Fruit fly (Drosophila melanogaster) whole organism, embryonic: ENCODE data around the gene spd-2.
A peak's percentile ranks its signal among the peaks of the same experiment; 100 is the strongest.

Source experiments
- Ada2b ChIP-seq: fragments of 200-800 bp; sonication (Bioruptor generic); IDR thresholded peaks from 2 replicates; pipeline ENCODE4 v1.3.6; 2022; ENCODE audit warnings: missing biosample characterization, missing genetic modification characterization
- Atf6 ChIP-seq: fragments of 200-800 bp; sonication (Bioruptor generic); IDR thresholded peaks from 2 replicates; pipeline ENCODE4 v1.3.6; 2022; ENCODE audit warnings: missing biosample characterization, missing genetic modification characterization
- Bdp1 ChIP-seq: fragments of 200-800 bp; sonication (Bioruptor generic); optimal IDR thresholded peaks from 3 replicates; lab custom pipeline; 2016; ENCODE audit warnings: missing biosample characterization, missing genetic modification characterization
- Blimp-1 ChIP-seq: fragments of 200-800 bp; sonication (Bioruptor generic); optimal IDR thresholded peaks from 3 replicates; lab custom pipeline; 2018; ENCODE audit warnings: missing biosample characterization, missing genetic modification characterization, mild to moderate bottlenecking, moderate library complexity, missing genetic modification reagents
- CG10147 ChIP-seq: fragments of 200-800 bp; sonication (Bioruptor generic); optimal IDR thresholded peaks from 2 replicates; lab custom pipeline; 2019; ENCODE audit warnings: missing biosample characterization, mild to moderate bottlenecking, missing genetic modification characterization, moderate library complexity
- CG11504 ChIP-seq: fragments of 200-800 bp; sonication (Bioruptor generic); optimal IDR thresholded peaks from 3 replicates; lab custom pipeline; 2019; ENCODE audit warnings: missing biosample characterization, mild to moderate bottlenecking, missing genetic modification characterization, moderate library complexity
- CG11696 ChIP-seq: fragments of 200-800 bp; sonication (Bioruptor generic); IDR thresholded peaks from 2 replicates; pipeline ENCODE4 v1.3.6; 2022; ENCODE audit warnings: missing biosample characterization, missing genetic modification characterization
- CG14710 ChIP-seq: fragments of 200-800 bp; sonication (Bioruptor generic); optimal IDR thresholded peaks from 3 replicates; lab custom pipeline; 2019; ENCODE audit warnings: missing biosample characterization, mild to moderate bottlenecking, missing genetic modification characterization, moderate library complexity
- CG15514 ChIP-seq: fragments of 200-800 bp; sonication (Bioruptor generic); optimal IDR thresholded peaks from 3 replicates; lab custom pipeline; 2017; ENCODE audit warnings: missing biosample characterization, missing genetic modification characterization, mild to moderate bottlenecking, moderate library complexity, missing genetic modification reagents
- CG1647 ChIP-seq: fragments of 200-800 bp; sonication (Bioruptor generic); optimal IDR thresholded peaks from 3 replicates; lab custom pipeline; 2016; ENCODE audit warnings: missing biosample characterization, missing genetic modification characterization
- CG2116 ChIP-seq: fragments of 200-800 bp; sonication (Bioruptor generic); optimal IDR thresholded peaks from 3 replicates; lab custom pipeline; 2018; ENCODE audit warnings: missing biosample characterization, mild to moderate bottlenecking, missing genetic modification characterization
- CG2199 ChIP-seq: fragments of 200-800 bp; sonication (Bioruptor generic); IDR thresholded peaks from 3 replicates; pipeline ENCODE4 v1.3.6; 2022; ENCODE audit warnings: missing biosample characterization, missing genetic modification characterization
- CG31441 ChIP-seq: fragments of 200-800 bp; sonication (Bioruptor generic); IDR thresholded peaks from 2 replicates; pipeline ENCODE4 v1.3.6; 2022; ENCODE audit warnings: missing biosample characterization, missing genetic modification characterization
- CG32772 ChIP-seq: fragments of 200-800 bp; sonication (Bioruptor generic); IDR thresholded peaks from 2 replicates; pipeline ENCODE4 v1.3.6; 2022; ENCODE audit warnings: missing biosample characterization, missing genetic modification characterization
- CG33213 ChIP-seq: fragments of 200-800 bp; sonication (Bioruptor generic); optimal IDR thresholded peaks from 3 replicates; lab custom pipeline; 2016; ENCODE audit warnings: missing biosample characterization, missing genetic modification characterization
- CG4820 ChIP-seq: fragments of 200-800 bp; sonication (Bioruptor generic); optimal IDR thresholded peaks from 3 replicates; lab custom pipeline; 2016; ENCODE audit warnings: missing biosample characterization, missing genetic modification characterization
- CG6689 ChIP-seq: fragments of 200-800 bp; sonication (Bioruptor generic); IDR thresholded peaks from 2 replicates; pipeline ENCODE4 v1.3.6; 2022; ENCODE audit warnings: missing biosample characterization, missing genetic modification characterization
- CG7556 ChIP-seq: fragments of 200-800 bp; sonication (Bioruptor generic); optimal IDR thresholded peaks from 2 replicates; lab custom pipeline; 2017; ENCODE audit warnings: missing biosample characterization, mild to moderate bottlenecking, missing genetic modification characterization
- CG7839 ChIP-seq: fragments of 200-800 bp; sonication (Bioruptor generic); optimal IDR thresholded peaks from 3 replicates; lab custom pipeline; 2018; ENCODE audit warnings: missing biosample characterization, mild to moderate bottlenecking, missing genetic modification characterization, moderate library complexity
- CG8281 ChIP-seq: fragments of 200-800 bp; sonication (Bioruptor generic); optimal IDR thresholded peaks from 2 replicates; lab custom pipeline; 2018; ENCODE audit warnings: missing biosample characterization, mild to moderate bottlenecking, missing genetic modification characterization, moderate library complexity
- CoRest ChIP-seq: fragments of 200-800 bp; sonication (Bioruptor generic); optimal IDR thresholded peaks from 3 replicates; lab custom pipeline; 2018; ENCODE audit warnings: missing biosample characterization, mild to moderate bottlenecking, missing genetic modification characterization, moderate library complexity
- Hsf ChIP-seq: fragments of 200-800 bp; sonication (Bioruptor generic); optimal IDR thresholded peaks from 3 replicates; lab custom pipeline; 2016; ENCODE audit warnings: missing biosample characterization, missing genetic modification characterization
- Med ChIP-seq: fragments of 200-800 bp; sonication (Bioruptor generic); peaks from one replicate; lab custom pipeline; 2016; ENCODE audit warnings: missing biosample characterization, missing genetic modification characterization, mild to moderate bottlenecking, inconsistent platforms, moderate library complexity
- Sin3A ChIP-seq: fragments of >200 bp; optimal IDR thresholded peaks from 2 replicates; lab custom pipeline; 2018
- Spps ChIP-seq: fragments of 200-800 bp; sonication (Bioruptor generic); optimal IDR thresholded peaks from 2 replicates; lab custom pipeline; 2018; ENCODE audit warnings: missing biosample characterization, mild to moderate bottlenecking, missing genetic modification characterization
- Sry-β ChIP-seq: fragments of 200-800 bp; sonication (Bioruptor generic); optimal IDR thresholded peaks from 2 replicates; lab custom pipeline; 2018; ENCODE audit warnings: missing biosample characterization, mild to moderate bottlenecking, missing genetic modification characterization, moderate library complexity
- Xbp1 ChIP-seq: fragments of 200-800 bp; sonication (Bioruptor generic); optimal IDR thresholded peaks from 3 replicates; lab custom pipeline; 2016; ENCODE audit warnings: missing biosample characterization, mild to moderate bottlenecking, missing genetic modification characterization
- amos ChIP-seq: fragments of 200-800 bp; sonication (Bioruptor generic); IDR thresholded peaks from 2 replicates; pipeline ENCODE4 v1.3.6; 2022; ENCODE audit warnings: missing biosample characterization, missing genetic modification characterization; ENCODE audit not compliant: partially characterized antibody
- aop ChIP-seq: fragments of 200-800 bp; sonication (Bioruptor generic); IDR thresholded peaks from 2 replicates; pipeline ENCODE4 v1.3.6; 2022; ENCODE audit warnings: missing biosample characterization, missing genetic modification characterization
- bsh ChIP-seq, 2 experiments: fragments of 200-800 bp; sonication (Bioruptor generic); optimal IDR thresholded peaks; 2 replicates each; lab custom pipeline; 2017 to 2018; ENCODE audit warnings: mild to moderate bottlenecking in 2 of 2, missing biosample characterization in 2 of 2, missing genetic modification characterization in 2 of 2, moderate library complexity in 1 of 2
- cad ChIP-seq: fragments of >200 bp; optimal IDR thresholded peaks from 2 replicates; lab custom pipeline; 2017; ENCODE audit warnings: missing biosample characterization, missing genetic modification characterization
- chm ChIP-seq: fragments of 200-800 bp; sonication (Bioruptor generic); IDR thresholded peaks from 2 replicates; pipeline ENCODE4 v1.3.6; 2022; ENCODE audit warnings: missing biosample characterization, missing genetic modification characterization
- cwo ChIP-seq: fragments of 200-800 bp; sonication (Bioruptor generic); optimal IDR thresholded peaks from 3 replicates; lab custom pipeline; 2017; ENCODE audit warnings: missing biosample characterization, missing genetic modification characterization, mild to moderate bottlenecking, moderate library complexity, missing genetic modification reagents
- dimm ChIP-seq: fragments of 200-800 bp; sonication (Bioruptor generic); IDR thresholded peaks from 2 replicates; pipeline ENCODE4 v1.3.6; 2022; ENCODE audit warnings: missing biosample characterization, missing genetic modification characterization
- dmrt11E ChIP-seq: fragments of 200-800 bp; sonication (Bioruptor generic); optimal IDR thresholded peaks from 3 replicates; lab custom pipeline; 2018; ENCODE audit warnings: missing biosample characterization, mild to moderate bottlenecking, missing genetic modification characterization, moderate library complexity
- gem ChIP-seq: fragments of 200-800 bp; sonication (Bioruptor generic); optimal IDR thresholded peaks from 2 replicates; lab custom pipeline; 2019; ENCODE audit warnings: missing biosample characterization, mild to moderate bottlenecking, missing genetic modification characterization, moderate library complexity
- hb ChIP-seq: fragments of 200-800 bp; sonication (Bioruptor generic); IDR thresholded peaks from 3 replicates; pipeline ENCODE4 v1.3.6; 2022; ENCODE audit warnings: missing biosample characterization, missing genetic modification characterization; ENCODE audit not compliant: partially characterized antibody
- jumu ChIP-seq: fragments of 200-800 bp; sonication (Bioruptor generic); optimal IDR thresholded peaks from 3 replicates; lab custom pipeline; 2016; ENCODE audit warnings: missing biosample characterization, missing genetic modification characterization
- ken ChIP-seq: fragments of 200-800 bp; sonication (Bioruptor generic); IDR thresholded peaks from 3 replicates; pipeline ENCODE4 v1.3.6; 2022; ENCODE audit warnings: missing biosample characterization, missing genetic modification characterization
- nmo ChIP-seq: fragments of 200-800 bp; sonication (Bioruptor generic); optimal IDR thresholded peaks from 2 replicates; lab custom pipeline; 2018; ENCODE audit warnings: missing biosample characterization, mild to moderate bottlenecking, missing genetic modification characterization, moderate library complexity
- prd ChIP-seq, 3 experiments: fragments of >200 bp in 2 of 3; fragments of 200-800 bp in 1 of 3; sonication (Bioruptor generic) in 1 of 3; optimal IDR thresholded peaks in 2 of 3; IDR thresholded peaks in 1 of 3; 2 replicates in 2 of 3; 3 replicates in 1 of 3; pipeline versions ENCODE4 v1.3.6 to Lab custom; 2017 to 2022; ENCODE audit warnings: missing biosample characterization in 1 of 3, missing genetic modification characterization in 1 of 3
- row ChIP-seq: fragments of 200-800 bp; sonication (Bioruptor generic); IDR thresholded peaks from 3 replicates; pipeline ENCODE4 v1.3.6; 2022; ENCODE audit warnings: missing biosample characterization, missing genetic modification characterization
- sens ChIP-seq: fragments of 200-800 bp; sonication (Bioruptor generic); peaks from one replicate; lab custom pipeline; 2016; ENCODE audit warnings: missing biosample characterization, missing genetic modification characterization
- stwl ChIP-seq: fragments of 200-800 bp; sonication (Bioruptor generic); optimal IDR thresholded peaks from 3 replicates; lab custom pipeline; 2018; ENCODE audit warnings: missing biosample characterization, mild to moderate bottlenecking, missing genetic modification characterization, moderate library complexity
- unpg ChIP-seq: fragments of 200-800 bp; sonication (Bioruptor generic); optimal IDR thresholded peaks from 3 replicates; lab custom pipeline; 2018; ENCODE audit warnings: missing biosample characterization, mild to moderate bottlenecking, missing genetic modification characterization, moderate library complexity
- z ChIP-seq: fragments of 200-800 bp; sonication (Bioruptor generic); IDR thresholded peaks from 3 replicates; pipeline ENCODE4 v1.3.6; 2022; ENCODE audit warnings: missing biosample characterization, missing genetic modification characterization
- zfh1 ChIP-seq: fragments of 200-800 bp; sonication (Bioruptor generic); IDR thresholded peaks from 3 replicates; pipeline ENCODE4 v1.3.6; 2022; ENCODE audit warnings: missing biosample characterization, missing genetic modification characterization

Gene spd-2

dm6 chr3L:16567495-16567894 is 27.3 kb downstream of the spd-2 start (continued):
- no peak for TF ChIP-seq CG32772
- no peak for TF ChIP-seq Sin3A (lab: Kevin White, UChicago)
- TF ChIP-seq CG15514 (GFP tag; lab: Kevin White, UChicago): no peak
- TF ChIP-seq hb: no peak
- no peak for TF ChIP-seq CG11696 (GFP tag; lab: Robert Waterston, UW)
- TF ChIP-seq CG6689 (GFP tag; lab: Robert Waterston, UW): peak; percentile 61
- TF ChIP-seq z (GFP tag; lab: Robert Waterston, UW): no peak
- TF ChIP-seq Spps (tag; lab: Kevin White, UChicago): peak; percentile 45
- no peak for TF ChIP-seq Bdp1 (GFP tag; lab: Kevin White, UChicago)
- peak; percentile 32 for TF ChIP-seq CG8281 (tag; lab: Kevin White, UChicago)
- peak; percentile 29 for TF ChIP-seq cwo (GFP tag; lab: Kevin White, UChicago)
- no peak for TF ChIP-seq cad (GFP tag; lab: Kevin White, UChicago)
- TF ChIP-seq jumu (GFP tag; lab: Kevin White, UChicago): no peak

dm6 chr3L:16566700-16567221 is 28.1 kb downstream of the spd-2 start, which contains the start of gene UQCR-6.4L:
TSS of gene UQCR-6.4L (plus strand) at chr3L:16566750.
- TF ChIP-seq CG10147 (GFP tag; lab: Kevin White, UChicago) (no peak), CG2116 (GFP tag; lab: Kevin White, UChicago) (peak; percentile 64), stwl (tag; lab: Kevin White, UChicago) (peak; percentile 97), ken (0 out of 3 replicates have a peak, but pooled peaks have one; percentile 10), aop (GFP tag; lab: Robert Waterston, UW) (no peak), amos (GFP tag; lab: Robert Waterston, UW) (peak; percentile 8; the same call in 1 of the 2 replicates), Med (GFP tag; lab: Kevin White, UChicago) (peak; percentile 34), sens (GFP tag; lab: Kevin White, UChicago) (peak; percentile 65), CG7556 (GFP tag; lab: Kevin White, UChicago) (no peak), row (GFP tag; lab: Robert Waterston, UW) (0 out of 3 replicates have a peak, but pooled peaks have one; percentile 7), dimm (GFP tag; lab: Robert Waterston, UW) (no peak)

- TF ChIP-seq CG7839 (peak; percentile 22), zfh1 (GFP tag; lab: Robert Waterston, UW) (no peak; the same call in 2 of the 3 replicates), unpg (GFP tag; lab: Kevin White, UChicago) (peak; percentile 13), Ada2b (GFP tag; lab: Robert Waterston, UW) (0 out of 2 replicates have a peak, but pooled peaks have one; percentile 15), Med (GFP tag; lab: Kevin White, UChicago) (peak; percentile 70), CG31441 (GFP tag; lab: Robert Waterston, UW) (0 out of 2 replicates have a peak, but pooled peaks have one; percentile 32), CG1647 (no peak), Sry-β (GFP tag; lab: Kevin White, UChicago) (no peak), Hsf (GFP tag; lab: Kevin White, UChicago) (peak; percentile 12), Blimp-1 (GFP tag; lab: Kevin White, UChicago) (peak; percentile 19), CoRest (tag; lab: Kevin White, UChicago) (peak; percentile 17), dmrt11E (peak; percentile 34), CG11504 (peak; percentile 39), CG2199 (GFP tag; lab: Robert Waterston, UW) (no peak), chm (no peak), CG14710 (tag; lab: Kevin White, UChicago) (peak; percentile 7), CG4820 (GFP tag; lab: Kevin White, UChicago) (peak; percentile 14), gem (tag; lab: Kevin White, UChicago) (peak; percentile 30), Xbp1 (GFP tag; lab: Kevin White, UChicago) (peak; percentile 14), nmo (GFP tag; lab: Kevin White, UChicago) (peak; percentile 13), Atf6 (GFP tag; lab: Robert Waterston, UW) (peak; percentile 25; the same call in 1 of the 2 replicates), prd (optimal IDR thresholded peaks at IDR 0.05; lab: Kevin White, UChicago) (no peak), prd (GFP tag; IDR thresholded peaks at IDR 0.05; lab: Robert Waterston, UW) (peak; percentile 50; the same call in 2 of the 3 replicates), bsh (GFP tag; optimal IDR thresholded peaks at IDR 0.05; lab: Kevin White, UChicago) (peak in 1 of 2 experiments; percentile 35), CG33213 (GFP tag; lab: Kevin White, UChicago) (no peak)
These were observed 28.7 kb downstream of the spd-2 start for dm6 chr3L:16566093-16566492.
